Fruit fly (Drosophila melanogaster) whole organism: ENCODE results near the gene CG12998.

Source experiments
- CG8478 ChIP-seq: fragments of >200 bp; optimal IDR thresholded peaks from 2 replicates; lab custom pipeline; 2018; ENCODE audit warnings: inconsistent platforms
- Dll ChIP-seq: fragments of >200 bp; optimal IDR thresholded peaks from 2 replicates; lab custom pipeline; 2017
- EcR ChIP-seq, 2 experiments: fragments of >200 bp; optimal IDR thresholded peaks; 2 replicates each; lab custom pipeline; 2017; ENCODE audit warnings: missing biosample characterization in 2 of 2, missing genetic modification characterization in 2 of 2, missing genetic modification reagents in 2 of 2
- pan ChIP-seq: fragments of >200 bp; optimal IDR thresholded peaks from 2 replicates; lab custom pipeline; 2017
- psq ChIP-seq: fragments of >200 bp; optimal IDR thresholded peaks from 2 replicates; lab custom pipeline; 2017
- usp ChIP-seq: fragments of >200 bp; optimal IDR thresholded peaks from 2 replicates; lab custom pipeline; 2017; ENCODE audit warnings: missing biosample characterization, missing genetic modification characterization, mixed read lengths

DNA sequence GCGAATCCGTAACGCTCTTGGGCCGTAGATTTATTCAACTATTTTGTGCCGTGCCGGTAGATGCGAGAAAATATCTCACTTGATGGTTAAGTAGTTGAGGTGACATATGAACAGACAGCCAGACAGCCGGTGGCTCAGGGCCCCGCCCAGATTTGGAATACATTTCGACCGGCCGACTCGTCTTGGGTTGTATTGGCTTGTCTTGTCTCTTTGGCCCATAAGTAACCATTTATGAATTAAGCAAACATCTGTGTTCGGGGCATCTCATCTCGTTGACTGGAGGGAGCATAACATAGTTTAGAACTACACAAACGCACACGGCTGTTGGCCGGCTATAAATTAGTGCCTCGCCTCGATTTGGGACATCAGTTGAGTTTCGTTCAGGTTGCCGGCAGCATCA, 12.4 kb upstream of the CG12998 start, which contains the start of gene CG32564:
- TF ChIP-seq pan (lab: Kevin White, UChicago), result no peak
- TF ChIP-seq Dll, result no peak
- no peak for TF ChIP-seq psq (lab: Kevin White, UChicago)
- no peak for TF ChIP-seq CG8478 (lab: Kevin White, UChicago)
- no peak for TF ChIP-seq EcR (GFP tag; optimal IDR thresholded peaks at IDR 0.05; lab: Kevin White, UChicago)
- no peak for TF ChIP-seq usp
